Worm (Caenorhabditis elegans) whole organism, L2 larva: ENCODE results near the gene C06B3.1.

Source experiments
- elt-3 ChIP-seq: sonication (generic microtip); optimal IDR thresholded peaks from 2 replicates; lab custom pipeline; 2017; ENCODE audit warnings: missing biosample characterization, missing genetic modification characterization
- nhr-11 ChIP-seq: fragments of 150-350 bp; optimal IDR thresholded peaks from 2 replicates; lab custom pipeline; 2014; ENCODE audit warnings: missing biosample characterization, missing genetic modification characterization
- ztf-11 ChIP-seq: sonication (generic microtip); optimal IDR thresholded peaks from 2 replicates; lab custom pipeline; 2017; ENCODE audit warnings: missing biosample characterization, missing genetic modification characterization

ce11 chrV:13890473-13890872 lies 12.1 kb upstream of the C06B3.1 start, which contains the start of gene lbp-8:
- TF ChIP-seq elt-3 (no peak), ztf-11 (no peak), nhr-11 (tag; lab: Kevin White, UChicago) (no peak)
